Fruit fly (Drosophila melanogaster) whole organism, pupa: ENCODE data around the gene spg.

Source experiments
- CG13204 ChIP-seq: fragments of 200-800 bp; sonication (Bioruptor generic); optimal IDR thresholded peaks from 2 replicates; lab custom pipeline; 2018; ENCODE audit warnings: missing biosample characterization, mild to moderate bottlenecking, missing genetic modification characterization, moderate library complexity
- CG9948 ChIP-seq: fragments of 200-800 bp; sonication (Bioruptor generic); optimal IDR thresholded peaks from 2 replicates; lab custom pipeline; 2018; ENCODE audit warnings: missing biosample characterization, mild to moderate bottlenecking, missing genetic modification characterization, moderate library complexity
- Pif1A ChIP-seq: fragments of 200-800 bp; sonication (Bioruptor generic); optimal IDR thresholded peaks from 3 replicates; lab custom pipeline; 2016; ENCODE audit warnings: missing biosample characterization, missing genetic modification characterization
- Pif1B ChIP-seq: fragments of 200-800 bp; sonication (Bioruptor generic); optimal IDR thresholded peaks from 3 replicates; lab custom pipeline; 2016; ENCODE audit warnings: missing biosample characterization, missing genetic modification characterization
- Snoo ChIP-seq: fragments of 200-800 bp; sonication (Bioruptor generic); optimal IDR thresholded peaks from 3 replicates; lab custom pipeline; 2017; ENCODE audit warnings: missing biosample characterization, mild to moderate bottlenecking, missing genetic modification characterization, inconsistent platforms
- fd96Ca ChIP-seq: fragments of 200-800 bp; sonication (Bioruptor generic); IDR thresholded peaks from 3 replicates; pipeline ENCODE4 v1.3.6; 2022; ENCODE audit warnings: missing biosample characterization, missing genetic modification characterization
- rn ChIP-seq: fragments of 200-800 bp; sonication (Bioruptor generic); IDR thresholded peaks from 2 replicates; pipeline ENCODE4 v1.3.6; 2022; ENCODE audit warnings: missing biosample characterization, missing genetic modification characterization

- TF ChIP-seq Pif1B (GFP tag; lab: Kevin White, UChicago) (peak; percentile 22), rn (GFP tag; lab: Robert Waterston, UW) (no peak), Snoo (no peak), Pif1A (GFP tag; lab: Kevin White, UChicago) (peak; percentile 38), CG13204 (no peak), CG9948 (tag; lab: Kevin White, UChicago) (peak; percentile 17), fd96Ca (peak; percentile 86)
These were observed 12.4 kb downstream of the spg start for dm6 chr3R:28857287-28858024.
